Worm (Caenorhabditis elegans): ENCODE results near the gene T09F5.10.

The T09F5.10 gene

ce11 chrV:15181899-15182298 lies 2.0 kb downstream of the T09F5.10 start:
- TF ChIP-seq lin-29 (GFP tag; IDR thresholded peaks at IDR 0.05) (no peak), mxl-3 (GFP tag; optimal IDR thresholded peaks at IDR 0.05) (no peak), fkh-10 (GFP tag; optimal IDR thresholded peaks at IDR 0.05) (no peak), ZK337.2 (GFP tag; IDR thresholded peaks at IDR 0.05) (no peak), R02D3.7 (tag; optimal IDR thresholded peaks at IDR 0.05) (no peak), pha-4 (GFP tag; IDR thresholded peaks at IDR 0.05) (no peak), pha-4 (tag; optimal IDR thresholded peaks at IDR 0.05) (no peak), nhr-102 (tag; optimal IDR thresholded peaks at IDR 0.05) (no peak)

- TF ChIP-seq hif-1 (tag; optimal IDR thresholded peaks at IDR 0.05), result no peak
- TF ChIP-seq madf-9 (GFP tag; conservative IDR thresholded peaks at IDR 0.05), result no peak
- no peak for TF ChIP-seq nhr-10 (tag; optimal IDR thresholded peaks at IDR 0.05)
- peak; percentile 2 for TF ChIP-seq dve-1 (tag; optimal IDR thresholded peaks at IDR 0.05; ENCODE audit: insufficient read depth)
- peak; percentile 10 for TF ChIP-seq nhr-28 (tag; optimal IDR thresholded peaks at IDR 0.05)
- no peak for TF ChIP-seq nhr-111 (GFP tag; optimal IDR thresholded peaks at IDR 0.05)
- TF ChIP-seq pqm-1 (tag; optimal IDR thresholded peaks at IDR 0.05), result peak; percentile 9
- TF ChIP-seq dmd-6 (GFP tag; IDR thresholded peaks at IDR 0.05), result peak; percentile 33; the same call in 1 of the 2 replicates
- no peak for TF ChIP-seq lin-1 (GFP tag; IDR thresholded peaks at IDR 0.05)
These were observed 2.5 kb downstream of the T09F5.10 start, which contains the start of gene fbxa-84 for ce11 chrV:15182407-15182806. TSS of gene fbxa-84 (plus strand) at chrV:15182440.

- TF ChIP-seq snpc-1.2 (GFP tag; IDR thresholded peaks at IDR 0.05) (0 out of 2 replicates have a peak, but pooled peaks have one; percentile 39), arid-1 (GFP tag; conservative IDR thresholded peaks at IDR 0.05) (0 out of 2 replicates have a peak, but pooled peaks have one; percentile 4), Y48G9A.11 (GFP tag; IDR thresholded peaks at IDR 0.05) (peak; percentile 21; the same call in 1 of the 2 replicates), ztf-11 (tag; optimal IDR thresholded peaks at IDR 0.05) (no peak), unc-130 (GFP tag; optimal IDR thresholded peaks at IDR 0.05) (peak; percentile 55), lin-13 (GFP tag; optimal IDR thresholded peaks at IDR 0.05) (peak; percentile 12), ama-1 (optimal IDR thresholded peaks at IDR 0.05) (no peak), F49E8.2 (tag; optimal IDR thresholded peaks at IDR 0.05; ENCODE audit: borderline replicate concordance) (peak; percentile 78), lin-38 (GFP tag; IDR thresholded peaks at IDR 0.05) (peak; percentile 74)
These were observed 4.5 kb downstream of the T09F5.10 start, which contains the start of gene Y75B12B.1 for ce11 chrV:15184097-15185040. TSS of gene Y75B12B.1 (plus strand) at chrV:15184699.

DNA sequence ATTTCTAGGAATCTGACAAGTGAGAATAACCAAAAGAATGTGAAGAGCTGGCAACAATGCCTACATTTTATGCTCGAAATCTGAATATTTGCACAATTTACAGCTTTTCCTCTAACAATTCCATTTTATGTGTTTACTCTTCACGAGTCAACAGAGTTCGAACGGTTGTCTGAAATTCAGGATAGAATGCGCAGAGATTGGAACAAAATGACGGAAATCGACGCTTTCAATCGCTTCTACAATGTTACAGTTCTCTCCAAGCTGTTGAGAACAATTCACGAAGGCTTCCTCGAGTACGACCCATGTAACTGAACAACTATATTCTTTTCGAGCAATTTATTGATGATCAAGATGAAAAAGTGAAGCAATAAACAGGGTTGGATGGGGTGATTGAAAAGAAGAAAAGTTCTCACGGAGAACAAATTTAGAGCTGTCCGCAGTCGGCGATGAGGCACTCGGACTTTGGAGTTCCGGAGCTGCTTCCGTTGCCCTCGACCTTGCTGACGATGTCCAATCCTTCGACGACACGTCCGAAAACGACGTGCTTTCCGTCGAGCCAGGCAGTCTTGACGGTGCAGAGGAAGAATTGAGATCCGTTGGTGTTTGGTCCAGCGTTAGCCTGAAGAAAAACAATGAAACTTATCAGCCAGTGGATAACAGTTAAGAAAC lies 6.5 kb downstream of the T09F5.10 start, which contains the start of gene Y75B12B.3:
Gene Y75B12B.3 (minus strand): TSS at position 21 of the 669 bp plus-strand sequence.
- TF ChIP-seq lsy-2 (tag; optimal IDR thresholded peaks at IDR 0.05), result peak in 1 of 2 experiments; percentile 1
- peak; percentile 62 for TF ChIP-seq F49E8.2 (tag; optimal IDR thresholded peaks at IDR 0.05; ENCODE audit: borderline replicate concordance)
- TF ChIP-seq lin-13 (GFP tag; optimal IDR thresholded peaks at IDR 0.05), result peak; percentile 1
- TF ChIP-seq egl-43 (GFP tag; IDR thresholded peaks at IDR 0.05), result peak; percentile 68
- no peak; the same call in 1 of the 2 replicates for TF ChIP-seq pha-4 (GFP tag; IDR thresholded peaks at IDR 0.05)
- TF ChIP-seq pha-4 (tag; optimal IDR thresholded peaks at IDR 0.05), result no peak
- TF ChIP-seq Y5F2A.4 (GFP tag; optimal IDR thresholded peaks at IDR 0.05), result no peak
- peak; percentile 2 for TF ChIP-seq nhr-102 (tag; optimal IDR thresholded peaks at IDR 0.05)
- TF ChIP-seq madf-9 (GFP tag; conservative IDR thresholded peaks at IDR 0.05), result no peak
- TF ChIP-seq ama-1 (optimal IDR thresholded peaks at IDR 0.05), result peak; percentile 92
- TF ChIP-seq nhr-48 (tag; optimal IDR thresholded peaks at IDR 0.05), result no peak
- peak; percentile 33; the same call in 1 of the 2 replicates for TF ChIP-seq vab-7 (GFP tag; IDR thresholded peaks at IDR 0.05)
- TF ChIP-seq saeg-2 (GFP tag; IDR thresholded peaks at IDR 0.05), result no peak
- peak; percentile 65 for TF ChIP-seq set-16 (GFP tag; IDR thresholded peaks at IDR 0.05)
- peak; percentile 26 for TF ChIP-seq unc-130 (GFP tag; optimal IDR thresholded peaks at IDR 0.05)
- peak; percentile 39; the same call in 1 of the 2 replicates for TF ChIP-seq arid-1 (GFP tag; conservative IDR thresholded peaks at IDR 0.05)
- 0 out of 2 replicates have a peak, but pooled peaks have one; percentile 4 for TF ChIP-seq dmd-8 (GFP tag; IDR thresholded peaks at IDR 0.05)
- TF ChIP-seq dmd-6 (GFP tag; IDR thresholded peaks at IDR 0.05), result no peak
- TF ChIP-seq Y48G9A.11 (GFP tag; IDR thresholded peaks at IDR 0.05), result peak; percentile 46; the same call in 1 of the 2 replicates
- TF ChIP-seq aha-1 (tag), result peak; percentile 75
- TF ChIP-seq mdt-29 (GFP tag; IDR thresholded peaks at IDR 0.05), result 0 out of 2 replicates have a peak, but pooled peaks have one; percentile 42
- no peak for TF ChIP-seq nhr-76 (tag; optimal IDR thresholded peaks at IDR 0.05)
- TF ChIP-seq snpc-1.2 (GFP tag; IDR thresholded peaks at IDR 0.05), result peak; percentile 70; the same call in 1 of the 2 replicates
- 0 out of 2 replicates have a peak, but pooled peaks have one; percentile 48 for TF ChIP-seq lim-7 (GFP tag; IDR thresholded peaks at IDR 0.05)
- TF ChIP-seq lin-38 (GFP tag; IDR thresholded peaks at IDR 0.05), result peak; percentile 52
- peak; percentile 43 for TF ChIP-seq aly-2 (tag; optimal IDR thresholded peaks at IDR 0.05)
